Worm (Caenorhabditis elegans) whole organism, L3 larva: Measurements from ENCODE around the gene C51E3.9.
A peak's percentile ranks its signal among the peaks of the same experiment; 100 is the strongest.

Experiments
- ZK546.5 ChIP-seq: sonication (generic microtip); optimal IDR thresholded peaks from 2 replicates; lab custom pipeline; 2017; ENCODE audit warnings: missing biosample characterization, missing genetic modification characterization
- ceh-16 ChIP-seq: sonication (generic microtip); optimal IDR thresholded peaks from 2 replicates; lab custom pipeline; 2017; ENCODE audit warnings: missing biosample characterization, missing genetic modification characterization
- ceh-28 ChIP-seq: fragments of 150-350 bp; optimal IDR thresholded peaks from 2 replicates; lab custom pipeline; 2014; ENCODE audit warnings: missing biosample characterization, missing genetic modification reagents, missing genetic modification characterization
- ceh-82 ChIP-seq: fragments of 150-350 bp; optimal IDR thresholded peaks from 2 replicates; lab custom pipeline; 2014; ENCODE audit warnings: missing biosample characterization, missing genetic modification characterization
- ceh-9 ChIP-seq: sonication (generic microtip); optimal IDR thresholded peaks from 2 replicates; lab custom pipeline; 2018; ENCODE audit warnings: missing biosample characterization, missing genetic modification characterization
- egl-5 ChIP-seq: fragments of 150-350 bp; optimal IDR thresholded peaks from 2 replicates; lab custom pipeline; 2017; ENCODE audit warnings: missing biosample characterization, missing genetic modification reagents, missing genetic modification characterization, inconsistent platforms
- elt-2 ChIP-seq: sonication (generic microtip); optimal IDR thresholded peaks from 2 replicates; lab custom pipeline; 2016; ENCODE audit warnings: missing genetic modification reagents, mild to moderate bottlenecking, missing genetic modification characterization, missing compliant biosample characterization
- elt-3 ChIP-seq, 3 experiments: fragments of 150-350 bp in 1 of 3; sonication (generic microtip) in 2 of 3; optimal IDR thresholded peaks; 2 replicates in 2 of 3; 4 replicates in 1 of 3; lab custom pipeline; 2014 to 2017; ENCODE audit warnings: missing biosample characterization in 3 of 3, missing genetic modification characterization in 3 of 3
- eor-1 ChIP-seq, 2 experiments: fragments of 150-350 bp; optimal IDR thresholded peaks; 2 replicates each; lab custom pipeline; 2014 to 2018; ENCODE audit warnings: missing biosample characterization in 2 of 2, missing genetic modification characterization in 2 of 2
- fkh-10 ChIP-seq: sonication (generic microtip); optimal IDR thresholded peaks from 2 replicates; lab custom pipeline; 2017; ENCODE audit warnings: missing biosample characterization, missing genetic modification reagents, missing genetic modification characterization
- fos-1 ChIP-seq: fragments of 150-350 bp; optimal IDR thresholded peaks from 2 replicates; lab custom pipeline; 2014; ENCODE audit warnings: missing biosample characterization, missing genetic modification characterization
- jun-1 ChIP-seq: fragments of 150-350 bp; optimal IDR thresholded peaks from 2 replicates; lab custom pipeline; 2014; ENCODE audit warnings: missing biosample characterization, missing genetic modification reagents, missing genetic modification characterization
- lsy-12 ChIP-seq: sonication (generic microtip); optimal IDR thresholded peaks from 2 replicates; lab custom pipeline; 2016; ENCODE audit warnings: mild to moderate bottlenecking, missing genetic modification characterization, missing compliant biosample characterization
- mdl-1 ChIP-seq: fragments of 150-350 bp; optimal IDR thresholded peaks from 2 replicates; lab custom pipeline; 2014; ENCODE audit warnings: missing biosample characterization, missing genetic modification characterization
- mml-1 ChIP-seq: fragments of 150-350 bp; sonication (generic microtip); optimal IDR thresholded peaks from 3 replicates; lab custom pipeline; 2014; ENCODE audit warnings: missing biosample characterization, missing genetic modification characterization
- nfya-1 ChIP-seq: sonication (generic microtip); optimal IDR thresholded peaks from 2 replicates; lab custom pipeline; 2017; ENCODE audit warnings: missing genetic modification characterization, mild to moderate bottlenecking, missing compliant biosample characterization, antibody characterized with exemption, moderate library complexity; ENCODE audit not compliant: insufficient read depth
- nhr-11 ChIP-seq: fragments of 150-350 bp; optimal IDR thresholded peaks from 2 replicates; lab custom pipeline; 2014; ENCODE audit warnings: missing biosample characterization, missing genetic modification characterization
- nhr-12 ChIP-seq: fragments of 150-350 bp; optimal IDR thresholded peaks from 2 replicates; lab custom pipeline; 2014; ENCODE audit warnings: missing biosample characterization, missing genetic modification characterization
- nhr-237 ChIP-seq: fragments of 150-350 bp; optimal IDR thresholded peaks from 2 replicates; lab custom pipeline; 2014; ENCODE audit warnings: missing biosample characterization, missing genetic modification characterization
- nhr-25 ChIP-seq: sonication (generic microtip); optimal IDR thresholded peaks from 2 replicates; lab custom pipeline; 2017; ENCODE audit warnings: missing biosample characterization, missing genetic modification characterization
- nhr-67 ChIP-seq: fragments of 150-350 bp; optimal IDR thresholded peaks from 2 replicates; lab custom pipeline; 2014; ENCODE audit warnings: missing biosample characterization, missing genetic modification characterization
- pha-4 ChIP-seq: fragments of 150-350 bp; optimal IDR thresholded peaks from 2 replicates; lab custom pipeline; 2014; ENCODE audit warnings: missing biosample characterization, missing genetic modification reagents, missing genetic modification characterization
- pqm-1 ChIP-seq: fragments of 150-350 bp; optimal IDR thresholded peaks from 2 replicates; lab custom pipeline; 2017; ENCODE audit warnings: missing biosample characterization, missing genetic modification characterization, inconsistent platforms
- snpc-4 ChIP-seq: fragments of 150-350 bp; optimal IDR thresholded peaks from 2 replicates; lab custom pipeline; 2014; ENCODE audit warnings: missing biosample characterization, missing genetic modification characterization
- tbx-2 ChIP-seq: sonication (generic microtip); optimal IDR thresholded peaks from 2 replicates; lab custom pipeline; 2016; ENCODE audit warnings: mild to moderate bottlenecking, missing genetic modification characterization, missing compliant biosample characterization
- unc-39 ChIP-seq: sonication (generic microtip); optimal IDR thresholded peaks from 4 replicates; lab custom pipeline; 2017; ENCODE audit warnings: missing biosample characterization, missing genetic modification characterization
- ztf-11 ChIP-seq: fragments of 150-350 bp; optimal IDR thresholded peaks from 2 replicates; lab custom pipeline; 2014; ENCODE audit warnings: missing biosample characterization, missing genetic modification characterization
- ztf-4 ChIP-seq: fragments of 150-350 bp; optimal IDR thresholded peaks from 2 replicates; lab custom pipeline; 2014; ENCODE audit warnings: missing biosample characterization, missing genetic modification characterization

Gene C51E3.9

ce11 chrV:10146787-10147186 lies 1.0 kb downstream of the C51E3.9 start:
- TF ChIP-seq nfya-1 (tag; lab: Kevin White, UChicago) (peak; percentile 29), mdl-1 (tag; lab: Kevin White, UChicago) (no peak), egl-5 (tag; lab: Kevin White, UChicago) (peak; percentile 81), elt-3 (tag; optimal IDR thresholded peaks at IDR 0.05; lab: Kevin White, UChicago) (no peak)

DNA sequence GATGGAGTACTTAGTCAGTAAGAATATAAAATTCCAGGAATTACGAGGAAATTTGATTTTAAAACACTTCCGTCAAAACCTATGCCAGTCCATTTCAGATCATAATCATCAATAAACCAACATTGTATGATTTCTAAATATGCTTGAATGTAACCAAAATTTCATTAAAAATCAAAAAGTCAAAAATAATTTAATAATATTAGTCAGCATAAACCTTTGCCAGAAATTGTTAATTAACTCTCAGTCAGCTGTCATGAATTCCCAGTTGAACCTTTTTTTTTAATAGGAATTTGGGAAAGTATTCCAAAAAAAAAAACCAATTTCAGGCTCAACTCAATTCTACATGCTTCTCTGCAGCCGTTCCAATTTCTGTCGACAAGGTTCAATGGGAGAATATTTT lies 2.6 kb downstream of the C51E3.9 start, which contains the start of gene srsx-26:
Gene srsx-26 (plus strand): TSS at position 301 of the 400 bp plus-strand sequence.
- TF ChIP-seq ztf-11 (tag; lab: Kevin White, UChicago) (no peak), ceh-9 (tag; lab: Kevin White, UChicago) (no peak), elt-2 (tag; lab: Kevin White, UChicago) (no peak), elt-3 (tag; optimal IDR thresholded peaks at IDR 0.05; lab: Kevin White, UChicago) (no peak), snpc-4 (tag; lab: Kevin White, UChicago) (no peak), pha-4 (tag; lab: Kevin White, UChicago) (no peak), jun-1 (tag; lab: Kevin White, UChicago) (no peak), nhr-25 (tag; lab: Kevin White, UChicago) (no peak)

ce11 chrV:10149728-10150127 lies 4.0 kb downstream of the C51E3.9 start, which contains the start of gene srsx-27:
Gene srsx-27, plus strand, starts transcription at chrV:10150028.
- no peak for TF ChIP-seq eor-1 (tag; optimal IDR thresholded peaks at IDR 0.05; lab: Kevin White, UChicago)

DNA sequence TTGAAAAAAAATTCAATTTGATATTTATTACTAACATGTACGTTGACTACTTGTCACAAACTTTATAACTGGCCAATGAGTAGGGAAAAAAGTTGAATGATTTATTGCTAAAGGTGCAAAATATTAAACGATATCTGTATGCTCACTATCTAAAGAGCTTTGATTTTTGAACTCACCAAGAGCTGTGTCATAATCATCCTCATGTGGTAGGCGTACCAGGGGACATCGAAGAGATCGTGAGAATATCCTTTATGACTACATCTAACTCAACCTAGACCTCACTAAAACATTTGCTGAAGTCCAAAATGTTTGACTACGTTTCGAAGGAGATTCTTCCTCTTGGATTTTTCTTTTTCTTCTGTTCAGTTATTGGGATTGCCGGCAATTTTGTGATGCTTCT lies 6.5 kb downstream of the C51E3.9 start, which contains the start of gene srsx-28:
Gene srsx-28 (plus strand): TSS at position 301 of the 400 bp plus-strand sequence.
- TF ChIP-seq eor-1 (tag; optimal IDR thresholded peaks at IDR 0.05; lab: Kevin White, UChicago) (no peak), ceh-16 (tag; lab: Kevin White, UChicago) (no peak), mdl-1 (tag; lab: Kevin White, UChicago) (no peak)

DNA sequence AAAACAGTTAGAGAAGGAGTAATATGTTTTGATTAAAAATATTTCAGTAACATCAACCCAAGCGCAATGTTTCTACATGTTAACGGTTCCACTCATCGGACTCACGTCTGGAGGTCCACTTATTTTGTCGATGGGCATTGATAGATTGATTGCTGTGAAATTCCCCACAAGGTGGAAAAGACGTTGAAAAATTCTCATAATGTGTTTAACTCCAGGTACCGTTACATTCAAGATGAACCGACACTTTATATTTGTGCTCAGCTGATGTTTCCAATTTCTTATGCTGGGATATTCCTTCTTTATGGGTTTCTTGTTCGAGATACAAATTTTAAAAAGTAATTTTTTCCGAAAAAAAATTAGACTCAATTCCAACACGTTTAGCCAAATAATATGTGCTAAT lies 7.3 kb downstream of the C51E3.9 start:
- TF ChIP-seq ceh-28 (tag; lab: Kevin White, UChicago) (no peak), ceh-9 (tag; lab: Kevin White, UChicago) (no peak), ZK546.5 (tag; lab: Kevin White, UChicago) (no peak), nhr-25 (tag; lab: Kevin White, UChicago) (no peak), fos-1 (tag; lab: Kevin White, UChicago) (no peak)
- TF ChIP-seq, all 47 proteins: peak for 0

DNA sequence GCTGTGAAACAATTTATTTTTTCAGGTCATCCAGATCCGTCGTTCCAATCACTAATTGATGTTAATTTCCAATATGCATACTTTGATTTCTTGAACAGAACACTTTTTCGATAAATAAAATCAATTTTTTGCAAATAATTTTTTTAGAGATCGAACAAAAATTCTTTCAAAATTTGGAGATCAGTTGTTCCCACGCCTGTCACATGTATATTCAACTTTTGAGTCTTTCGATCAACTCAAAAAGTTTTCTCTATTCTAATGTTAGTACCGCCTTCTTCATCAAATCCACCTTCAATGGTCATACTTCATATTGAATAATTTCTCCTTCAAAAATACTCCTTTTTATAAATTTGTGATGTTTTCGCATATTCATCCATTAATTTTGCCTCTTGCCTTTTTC lies 8.9 kb downstream of the C51E3.9 start, which contains the start of gene srsx-29:
Gene srsx-29 (plus strand): TSS at position 301 of the 400 bp plus-strand sequence.
- TF ChIP-seq mml-1 (tag; lab: Kevin White, UChicago) (no peak), unc-39 (tag; lab: Kevin White, UChicago) (no peak), fkh-10 (GFP tag; lab: Kevin White, UChicago) (no peak), lsy-12 (tag; lab: Kevin White, UChicago) (no peak), ceh-82 (tag; lab: Kevin White, UChicago) (no peak), ceh-28 (tag; lab: Kevin White, UChicago) (no peak), tbx-2 (tag; lab: Kevin White, UChicago) (no peak), ztf-4 (no peak), ceh-16 (tag; lab: Kevin White, UChicago) (no peak)

ce11 chrV:10158528-10158927 lies 12.8 kb downstream of the C51E3.9 start, which contains the start of gene srsx-30:
Gene srsx-30, plus strand, starts transcription at chrV:10158828.
- TF ChIP-seq nhr-67 (tag; lab: Kevin White, UChicago): no peak
- TF ChIP-seq nhr-237 (tag; lab: Kevin White, UChicago): no peak

DNA sequence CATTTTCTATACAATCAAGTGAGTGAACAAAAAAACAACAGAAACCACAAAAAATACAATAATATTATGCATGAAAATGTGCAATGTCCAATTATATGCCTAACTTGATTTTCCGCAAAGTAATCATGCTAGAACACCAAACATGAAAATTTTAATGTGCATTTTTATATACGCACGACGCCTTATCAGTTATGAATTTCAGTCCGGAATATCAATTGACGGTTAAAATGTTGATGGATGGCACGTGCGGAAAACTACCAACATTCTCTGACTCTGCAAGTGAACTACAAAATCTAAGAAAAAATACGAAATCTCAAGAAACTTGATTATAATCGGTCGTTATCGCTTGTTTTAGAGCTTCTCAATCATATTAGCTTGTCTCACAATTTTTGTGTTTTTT lies 14.2 kb downstream of the C51E3.9 start:
- TF ChIP-seq pha-4 (tag; lab: Kevin White, UChicago) (peak; percentile 15), nhr-12 (tag; lab: Kevin White, UChicago) (no peak), elt-2 (tag; lab: Kevin White, UChicago) (peak; percentile 78), nhr-25 (tag; lab: Kevin White, UChicago) (no peak), pqm-1 (peak; percentile 65), jun-1 (tag; lab: Kevin White, UChicago) (no peak), elt-3 (tag; optimal IDR thresholded peaks at IDR 0.05; lab: Kevin White, UChicago) (no peak), nhr-11 (tag; lab: Kevin White, UChicago) (no peak)
